Worm (Caenorhabditis elegans) whole organism, mixed stage, embryonic: ENCODE measurements around the gene K12H4.6.

ENCODE experiments used
- M03D4.4 ChIP-seq: sonication (generic microtip); optimal IDR thresholded peaks from 2 replicates; lab custom pipeline; 2017; ENCODE audit warnings: mild to moderate bottlenecking, missing genetic modification characterization, missing compliant biosample characterization
- bed-3 ChIP-seq: fragments of 200-800 bp; sonication (Bioruptor generic); optimal IDR thresholded peaks from 3 replicates; lab custom pipeline; 2018; ENCODE audit warnings: mild to moderate bottlenecking, missing genetic modification characterization, moderate library complexity, missing compliant biosample characterization
- blmp-1 ChIP-seq: fragments of 150-350 bp; optimal IDR thresholded peaks from 2 replicates; lab custom pipeline; 2014; ENCODE audit warnings: missing biosample characterization, missing genetic modification characterization
- ceh-39 ChIP-seq: fragments of 150-350 bp; optimal IDR thresholded peaks from 2 replicates; lab custom pipeline; 2014; ENCODE audit warnings: missing biosample characterization, missing genetic modification characterization
- ceh-43 ChIP-seq: fragments of 200-800 bp; sonication (Bioruptor generic); optimal IDR thresholded peaks from 2 replicates; lab custom pipeline; 2018; ENCODE audit warnings: mild to moderate bottlenecking, missing genetic modification characterization, moderate library complexity, missing compliant biosample characterization
- ceh-83 ChIP-seq: fragments of 200-800 bp; sonication (Bioruptor generic); optimal IDR thresholded peaks from 2 replicates; lab custom pipeline; 2018; ENCODE audit warnings: mild to moderate bottlenecking, missing genetic modification characterization, missing compliant biosample characterization
- ces-1 ChIP-seq: fragments of 150-350 bp; optimal IDR thresholded peaks from 2 replicates; lab custom pipeline; 2014; ENCODE audit warnings: missing biosample characterization, missing genetic modification reagents, missing genetic modification characterization
- cnd-1 ChIP-seq: fragments of 200-800 bp; sonication (Bioruptor generic); optimal IDR thresholded peaks from 2 replicates; lab custom pipeline; 2018; ENCODE audit warnings: mild to moderate bottlenecking, missing genetic modification characterization, missing compliant biosample characterization
- drap-1 ChIP-seq: fragments of 200-800 bp; sonication (Bioruptor generic); optimal IDR thresholded peaks from 3 replicates; lab custom pipeline; 2018; ENCODE audit warnings: mild to moderate bottlenecking, missing genetic modification characterization, missing compliant biosample characterization
- elt-1 ChIP-seq: sonication (generic microtip); optimal IDR thresholded peaks from 2 replicates; lab custom pipeline; 2017; ENCODE audit warnings: missing genetic modification characterization, mild to moderate bottlenecking, missing compliant biosample characterization, antibody characterized with exemption, moderate library complexity, borderline replicate concordance; ENCODE audit not compliant: insufficient read depth
- elt-3 ChIP-seq: fragments of 150-350 bp; optimal IDR thresholded peaks from 2 replicates; lab custom pipeline; 2014; ENCODE audit warnings: missing biosample characterization, missing genetic modification characterization
- flh-1 ChIP-seq: fragments of 200-800 bp; sonication (Bioruptor generic); optimal IDR thresholded peaks from 2 replicates; lab custom pipeline; 2018; ENCODE audit warnings: mild to moderate bottlenecking, missing genetic modification characterization, moderate library complexity, missing compliant biosample characterization
- ham-2 ChIP-seq: fragments of 200-800 bp; sonication (Bioruptor generic); optimal IDR thresholded peaks from 2 replicates; lab custom pipeline; 2018; ENCODE audit warnings: mild to moderate bottlenecking, missing genetic modification characterization, missing compliant biosample characterization
- hlh-1 ChIP-seq: fragments of 150-350 bp; optimal IDR thresholded peaks from 2 replicates; lab custom pipeline; 2014; ENCODE audit warnings: missing biosample characterization, missing genetic modification reagents, missing genetic modification characterization
- lin-13 ChIP-seq: fragments of 150-350 bp; optimal IDR thresholded peaks from 2 replicates; lab custom pipeline; 2014; ENCODE audit warnings: missing biosample characterization, missing genetic modification characterization
- lin-32 ChIP-seq: fragments of 200-800 bp; sonication (Bioruptor generic); optimal IDR thresholded peaks from 2 replicates; lab custom pipeline; 2018; ENCODE audit warnings: mild to moderate bottlenecking, missing genetic modification characterization, missing compliant biosample characterization
- lsy-2 ChIP-seq: fragments of 150-350 bp; optimal IDR thresholded peaks from 2 replicates; lab custom pipeline; 2014; ENCODE audit warnings: missing biosample characterization, missing genetic modification characterization
- mab-5 ChIP-seq: fragments of 150-350 bp; optimal IDR thresholded peaks from 2 replicates; lab custom pipeline; 2014; ENCODE audit warnings: missing biosample characterization, missing genetic modification characterization
- mep-1 ChIP-seq: fragments of 150-350 bp; optimal IDR thresholded peaks from 2 replicates; lab custom pipeline; 2017; ENCODE audit warnings: missing biosample characterization, missing genetic modification reagents, missing genetic modification characterization, inconsistent platforms
- mls-2 ChIP-seq: sonication (generic microtip); optimal IDR thresholded peaks from 2 replicates; lab custom pipeline; 2016; ENCODE audit warnings: mild to moderate bottlenecking, missing genetic modification characterization, moderate library complexity, missing compliant biosample characterization
- nhr-12 ChIP-seq: fragments of 150-350 bp; optimal IDR thresholded peaks from 2 replicates; lab custom pipeline; 2014; ENCODE audit warnings: missing biosample characterization, missing genetic modification characterization
- nhr-2 ChIP-seq: fragments of 150-350 bp; optimal IDR thresholded peaks from 2 replicates; lab custom pipeline; 2014; ENCODE audit warnings: missing biosample characterization, missing genetic modification characterization
- nhr-237 ChIP-seq: fragments of 150-350 bp; optimal IDR thresholded peaks from 2 replicates; lab custom pipeline; 2014; ENCODE audit warnings: missing biosample characterization, missing genetic modification characterization
- nhr-28 ChIP-seq: fragments of 150-350 bp; optimal IDR thresholded peaks from 2 replicates; lab custom pipeline; 2014; ENCODE audit warnings: missing biosample characterization, missing genetic modification characterization
- nhr-76 ChIP-seq: sonication (generic microtip); optimal IDR thresholded peaks from 2 replicates; lab custom pipeline; 2017; ENCODE audit warnings: missing biosample characterization, missing genetic modification characterization
- pha-4 ChIP-seq: fragments of 150-350 bp; optimal IDR thresholded peaks from 2 replicates; lab custom pipeline; 2018; ENCODE audit warnings: missing biosample characterization, missing genetic modification reagents, missing genetic modification characterization
- sem-2 ChIP-seq: fragments of 200-800 bp; sonication (Bioruptor generic); optimal IDR thresholded peaks from 2 replicates; lab custom pipeline; 2018; ENCODE audit warnings: mild to moderate bottlenecking, missing genetic modification characterization, missing compliant biosample characterization
- snpc-4 ChIP-seq: fragments of 150-350 bp; optimal IDR thresholded peaks from 2 replicates; lab custom pipeline; 2014; ENCODE audit warnings: missing biosample characterization, missing genetic modification characterization
- sptf-1 ChIP-seq: sonication (generic microtip); optimal IDR thresholded peaks from 2 replicates; lab custom pipeline; 2017; ENCODE audit warnings: mild to moderate bottlenecking, missing genetic modification characterization, moderate library complexity, missing compliant biosample characterization
- tbx-8 ChIP-seq: fragments of 200-800 bp; sonication (Bioruptor generic); optimal IDR thresholded peaks from 2 replicates; lab custom pipeline; 2018; ENCODE audit warnings: mild to moderate bottlenecking, missing genetic modification characterization, moderate library complexity, missing compliant biosample characterization
- unc-120 ChIP-seq: sonication (generic microtip); optimal IDR thresholded peaks from 2 replicates; lab custom pipeline; 2017; ENCODE audit warnings: missing genetic modification characterization, missing compliant biosample characterization; ENCODE audit not compliant: poor library complexity, severe bottlenecking
- unc-39 ChIP-seq: fragments of 150-350 bp; optimal IDR thresholded peaks from 2 replicates; lab custom pipeline; 2014; ENCODE audit warnings: missing biosample characterization, missing genetic modification characterization
- unc-62 ChIP-seq: fragments of 150-350 bp; optimal IDR thresholded peaks from 2 replicates; lab custom pipeline; 2014; ENCODE audit warnings: missing biosample characterization, missing genetic modification reagents, missing genetic modification characterization
- zip-8 ChIP-seq: fragments of 150-350 bp; optimal IDR thresholded peaks from 2 replicates; lab custom pipeline; 2014; ENCODE audit warnings: missing biosample characterization, missing genetic modification characterization
- ztf-11 ChIP-seq: fragments of 150-350 bp; optimal IDR thresholded peaks from 2 replicates; lab custom pipeline; 2014; ENCODE audit warnings: missing biosample characterization, missing genetic modification characterization

Gene K12H4.6

DNA sequence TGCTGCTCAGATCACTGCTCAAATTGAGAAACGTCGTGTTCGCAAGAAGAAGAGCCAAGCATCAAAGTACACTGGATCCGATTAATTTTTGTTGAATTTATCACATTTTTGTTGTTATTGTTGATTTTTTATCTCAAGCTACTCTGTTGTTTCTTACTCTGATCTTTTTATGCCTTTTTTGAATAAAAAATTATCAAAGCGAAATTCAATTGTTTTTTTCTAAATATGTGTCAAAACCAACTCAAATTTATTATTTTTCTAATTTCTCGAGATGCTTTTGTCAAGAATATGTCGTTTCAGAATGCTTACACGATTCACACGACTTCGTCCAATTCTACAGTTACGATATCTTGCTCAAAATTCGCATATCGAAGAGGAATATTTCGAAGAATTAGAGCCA lies 4.7 kb upstream of the K12H4.6 start, which contains the start of gene K12H4.2:
Gene K12H4.2 (plus strand): TSS at position 301 of the 400 bp plus-strand sequence.
- TF ChIP-seq ces-1 (no peak), mls-2 (tag; lab: Kevin White, UChicago) (no peak)

DNA sequence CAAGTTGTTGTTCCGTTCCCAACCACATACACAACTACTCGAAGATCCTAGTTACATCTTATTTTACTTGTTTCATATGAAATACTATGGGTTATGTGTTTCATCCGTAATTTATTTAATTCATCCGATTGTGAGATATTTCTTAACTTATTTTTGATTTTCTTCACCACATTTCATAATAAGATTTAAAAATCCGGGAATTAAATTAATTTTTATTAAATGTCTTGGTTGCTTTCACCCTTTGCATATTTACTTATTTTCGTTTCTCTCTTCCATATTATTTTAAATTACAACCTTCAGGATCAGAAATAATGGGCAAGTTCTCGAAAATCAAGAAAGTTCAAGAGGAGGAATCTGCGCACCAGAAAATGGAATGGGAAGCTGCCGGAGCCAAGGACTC lies 3.1 kb upstream of the K12H4.6 start, which contains the start of gene K12H4.3:
Gene K12H4.3 (plus strand): TSS at position 301 of the 400 bp plus-strand sequence.
- no peak for TF ChIP-seq cnd-1 (tag; lab: Kevin White, UChicago)
- TF ChIP-seq snpc-4 (tag; lab: Kevin White, UChicago) = no peak
- no peak for TF ChIP-seq pha-4 (tag; lab: Kevin White, UChicago)
- no peak for TF ChIP-seq ceh-83 (GFP tag; lab: Kevin White, UChicago)
- TF ChIP-seq ceh-43 = no peak
- TF ChIP-seq unc-62 (GFP tag; lab: Kevin White, UChicago) = no peak
- TF ChIP-seq, all 35 proteins: peak for 0

DNA sequence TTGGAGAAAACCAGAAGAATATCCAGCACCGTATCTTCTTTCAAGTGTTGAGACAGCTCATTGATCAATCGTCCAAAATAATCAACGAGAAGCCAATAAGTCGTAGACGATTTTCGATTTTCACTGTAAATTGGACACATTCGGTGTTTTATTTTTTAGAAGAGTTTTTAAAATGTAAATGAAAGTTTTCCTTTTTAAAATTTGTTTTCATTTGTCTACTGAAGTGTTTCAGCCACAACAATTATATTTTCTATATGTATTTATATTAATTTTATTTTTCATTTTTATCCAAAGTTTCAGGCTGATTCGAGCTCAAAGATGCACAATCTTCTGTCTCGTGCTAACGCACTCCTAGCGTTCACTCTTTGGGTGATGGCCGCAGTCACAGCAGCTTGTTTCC lies 2.0 kb upstream of the K12H4.6 start, which contains the start of gene spcs-3:
Gene spcs-3 (plus strand): TSS at position 301 of the 400 bp plus-strand sequence.
- TF ChIP-seq zip-8 (tag; lab: Kevin White, UChicago) = no peak
- no peak for TF ChIP-seq ceh-83 (GFP tag; lab: Kevin White, UChicago)

DNA sequence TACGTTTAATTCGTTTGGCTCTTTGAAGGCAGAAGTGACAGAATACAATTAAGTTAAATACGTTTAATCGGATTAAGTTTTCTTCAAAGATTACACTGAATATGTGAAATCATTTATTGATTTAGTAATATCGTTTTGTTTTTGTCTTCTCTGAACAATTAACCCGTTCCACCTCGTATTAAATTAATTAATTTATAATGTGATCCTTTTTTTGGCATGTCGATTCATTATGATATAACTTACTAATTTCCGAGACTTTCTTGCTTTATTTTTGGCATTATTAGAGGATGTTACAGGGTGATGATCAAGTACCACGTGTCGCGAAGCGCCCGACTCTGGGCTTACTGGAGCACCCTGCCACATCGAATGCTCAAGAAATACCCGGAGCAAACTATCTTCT lies 1.5 kb upstream of the K12H4.6 start, which contains the start of gene K12H4.5:
Gene K12H4.5 (plus strand): TSS at position 301 of the 400 bp plus-strand sequence.
- no peak for TF ChIP-seq sem-2 (GFP tag; lab: Kevin White, UChicago)
- TF ChIP-seq tbx-8 = no peak
- peak; percentile 17 for TF ChIP-seq ces-1
- TF ChIP-seq drap-1 (GFP tag; lab: Kevin White, UChicago) = no peak

DNA sequence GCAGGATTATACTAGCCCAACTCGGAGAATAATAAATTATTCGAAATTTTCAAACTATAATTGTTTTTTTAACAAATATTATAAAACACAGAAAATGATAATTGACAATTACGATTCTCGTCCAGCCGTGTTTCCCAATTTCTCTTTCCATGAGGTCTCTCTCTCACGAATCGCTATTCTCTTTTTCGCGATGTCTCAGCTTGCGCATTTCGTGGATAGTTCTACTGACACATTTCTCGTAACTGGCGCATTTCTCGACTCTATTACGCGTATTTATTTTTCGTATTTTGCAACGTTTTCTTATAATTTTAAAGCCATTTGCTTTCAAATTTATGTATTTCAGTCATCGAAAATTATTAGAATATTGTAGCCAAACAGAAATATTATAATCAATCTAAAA lies 1.1 kb upstream of the K12H4.6 start:
- TF ChIP-seq nhr-76 (tag; lab: Kevin White, UChicago) = no peak
- peak; percentile 98 for TF ChIP-seq ham-2 (GFP tag; lab: Kevin White, UChicago)
- peak; percentile 56 for TF ChIP-seq elt-1 (tag; lab: Kevin White, UChicago)
- TF ChIP-seq unc-62 (GFP tag; lab: Kevin White, UChicago) = peak; percentile 94
- peak; percentile 96 for TF ChIP-seq flh-1
- peak; percentile 99 for TF ChIP-seq lin-13
- peak; percentile 22 for TF ChIP-seq nhr-2 (tag; lab: Kevin White, UChicago)
- peak; percentile 88 for TF ChIP-seq hlh-1 (tag; lab: Kevin White, UChicago)
- TF ChIP-seq cnd-1 (tag; lab: Kevin White, UChicago) = peak; percentile 99
- TF ChIP-seq ceh-39 = peak; percentile 90
- no peak for TF ChIP-seq zip-8 (tag; lab: Kevin White, UChicago)
- TF ChIP-seq mls-2 (tag; lab: Kevin White, UChicago) = peak; percentile 100
- TF ChIP-seq unc-120 (tag; lab: Kevin White, UChicago) = peak; percentile 99
- peak; percentile 99 for TF ChIP-seq M03D4.4 (tag; lab: Kevin White, UChicago)
- peak; percentile 87 for TF ChIP-seq elt-3 (tag; lab: Kevin White, UChicago)
- peak; percentile 98 for TF ChIP-seq ceh-43
- TF ChIP-seq ces-1 = peak; percentile 90
- peak; percentile 100 for TF ChIP-seq lin-32 (GFP tag; lab: Kevin White, UChicago)
- peak; percentile 100 for TF ChIP-seq sptf-1
- peak; percentile 93 for TF ChIP-seq lsy-2
- TF ChIP-seq tbx-8 = peak; percentile 99
- no peak for TF ChIP-seq snpc-4 (tag; lab: Kevin White, UChicago)
- TF ChIP-seq nhr-12 (tag; lab: Kevin White, UChicago) = peak; percentile 55
- TF ChIP-seq drap-1 (GFP tag; lab: Kevin White, UChicago) = peak; percentile 100
- peak; percentile 97 for TF ChIP-seq sem-2 (GFP tag; lab: Kevin White, UChicago)
- TF ChIP-seq nhr-28 = peak; percentile 94
- TF ChIP-seq mep-1 (tag; lab: Kevin White, UChicago) = peak; percentile 100
- TF ChIP-seq bed-3 (GFP tag; lab: Kevin White, UChicago) = peak; percentile 98
- peak; percentile 68 for TF ChIP-seq mab-5
- peak; percentile 94 for TF ChIP-seq ztf-11 (tag; lab: Kevin White, UChicago)
- peak; percentile 98 for TF ChIP-seq pha-4 (tag; lab: Kevin White, UChicago)
- peak; percentile 99 for TF ChIP-seq ceh-83 (GFP tag; lab: Kevin White, UChicago)
- TF ChIP-seq blmp-1 (tag; lab: Kevin White, UChicago) = peak; percentile 67
- peak; percentile 99 for TF ChIP-seq nhr-237 (tag; lab: Kevin White, UChicago)
- peak; percentile 67 for TF ChIP-seq unc-39 (tag; lab: Kevin White, UChicago)
